Worm (Caenorhabditis elegans) whole organism, L4 larva: ENCODE measurements around the gene T08B6.1.
A peak's percentile ranks its signal among the peaks of the same experiment; 100 is the strongest.

Source experiments
- F44E2.7 ChIP-seq: fragments of 200-800 bp; sonication (Bioruptor generic); IDR thresholded peaks from 2 replicates; pipeline ENCODE4 v2.1.2; 2022; ENCODE audit warnings: missing genetic modification characterization, missing compliant biosample characterization
- R02D3.7 ChIP-seq: fragments of 150-350 bp; sonication (generic microtip); optimal IDR thresholded peaks from 3 replicates; lab custom pipeline; 2014; ENCODE audit warnings: missing biosample characterization, missing genetic modification characterization
- T26A8.4 ChIP-seq: fragments of 200-800 bp; sonication (Bioruptor generic); IDR thresholded peaks from 2 replicates; pipeline ENCODE4 v1.3.6; 2022; ENCODE audit warnings: missing genetic modification characterization, missing compliant biosample characterization
- Y105C5A.15 ChIP-seq: fragments of 200-800 bp; sonication (Bioruptor generic); IDR thresholded peaks from 2 replicates; pipeline ENCODE4 v1.3.6; 2022; ENCODE audit warnings: missing genetic modification characterization, missing compliant biosample characterization
- Y48G9A.11 ChIP-seq: fragments of 200-800 bp; sonication (Bioruptor generic); IDR thresholded peaks from 2 replicates; pipeline ENCODE4 v1.3.6; 2022; ENCODE audit warnings: missing genetic modification reagents, missing genetic modification characterization, missing compliant biosample characterization
- Y5F2A.4 ChIP-seq: fragments of 200-800 bp; sonication (Bioruptor generic); optimal IDR thresholded peaks from 2 replicates; lab custom pipeline; 2018; ENCODE audit warnings: mild to moderate bottlenecking, missing genetic modification characterization, missing compliant biosample characterization
- ZK337.2 ChIP-seq: fragments of 200-800 bp; sonication (Bioruptor generic); IDR thresholded peaks from 2 replicates; pipeline ENCODE4 v1.3.6; 2022; ENCODE audit warnings: missing genetic modification reagents, missing genetic modification characterization, missing compliant biosample characterization
- ZK546.5 ChIP-seq, 2 experiments: sonication (generic microtip); optimal IDR thresholded peaks; 2 replicates each; lab custom pipeline; 2017; ENCODE audit warnings: missing biosample characterization in 2 of 2, missing genetic modification characterization in 2 of 2
- aha-1 ChIP-seq: fragments of 150-350 bp; peaks from one replicate; lab custom pipeline; 2014; ENCODE audit warnings: missing biosample characterization, missing genetic modification characterization
- attf-4 ChIP-seq: sonication (generic microtip); optimal IDR thresholded peaks from 3 replicates; lab custom pipeline; 2017; ENCODE audit warnings: missing biosample characterization, missing genetic modification characterization
- ceh-28 ChIP-seq: fragments of 150-350 bp; optimal IDR thresholded peaks from 2 replicates; lab custom pipeline; 2014; ENCODE audit warnings: missing biosample characterization, missing genetic modification reagents, missing genetic modification characterization
- ceh-32 ChIP-seq: sonication (generic microtip); optimal IDR thresholded peaks from 2 replicates; lab custom pipeline; 2016; ENCODE audit warnings: mild to moderate bottlenecking, missing genetic modification characterization, missing compliant biosample characterization; ENCODE audit not compliant: poor library complexity
- ceh-82 ChIP-seq: sonication (generic microtip); optimal IDR thresholded peaks from 2 replicates; lab custom pipeline; 2017; ENCODE audit warnings: missing biosample characterization, missing genetic modification characterization
- gei-8 ChIP-seq: fragments of 200-800 bp; sonication (Bioruptor generic); optimal IDR thresholded peaks from 2 replicates; lab custom pipeline; 2018; ENCODE audit warnings: mild to moderate bottlenecking, missing genetic modification characterization, missing compliant biosample characterization
- hif-1 ChIP-seq, 2 experiments: sonication (generic microtip); optimal IDR thresholded peaks; 2 replicates each; lab custom pipeline; 2016 to 2017; ENCODE audit warnings: missing compliant biosample characterization in 2 of 2, missing genetic modification characterization in 2 of 2, missing genetic modification reagents in 2 of 2, missing genotype in 2 of 2, mild to moderate bottlenecking in 1 of 2
- jun-1 ChIP-seq: fragments of 150-350 bp; optimal IDR thresholded peaks from 2 replicates; lab custom pipeline; 2014; ENCODE audit warnings: missing biosample characterization, missing genetic modification reagents, missing genetic modification characterization
- lin-1 ChIP-seq: fragments of 200-800 bp; sonication (Bioruptor generic); IDR thresholded peaks from 2 replicates; pipeline ENCODE4 v1.3.6; 2022; ENCODE audit warnings: missing genetic modification reagents, missing genetic modification characterization, missing compliant biosample characterization
- lin-13 ChIP-seq: fragments of 150-350 bp; optimal IDR thresholded peaks from 2 replicates; lab custom pipeline; 2014; ENCODE audit warnings: missing biosample characterization, missing genetic modification reagents, missing genetic modification characterization
- lin-39 ChIP-seq: fragments of 150-350 bp; optimal IDR thresholded peaks from 2 replicates; lab custom pipeline; 2014; ENCODE audit warnings: missing biosample characterization, missing genetic modification reagents, missing genetic modification characterization
- lsy-2 ChIP-seq, 2 experiments: fragments of 150-350 bp in 1 of 2; sonication (generic microtip) in 1 of 2; optimal IDR thresholded peaks; 2 replicates each; lab custom pipeline; 2014 to 2017; ENCODE audit warnings: missing biosample characterization in 2 of 2, missing genetic modification characterization in 2 of 2
- madf-5 ChIP-seq, 2 experiments: fragments of 200-800 bp; sonication (Bioruptor generic); IDR thresholded peaks; 2 replicates each; pipeline ENCODE4 v1.3.6; 2022; ENCODE audit warnings: missing compliant biosample characterization in 2 of 2, missing genetic modification characterization in 2 of 2
- nhr-10 ChIP-seq: fragments of 150-350 bp; optimal IDR thresholded peaks from 2 replicates; lab custom pipeline; 2014; ENCODE audit warnings: missing biosample characterization, missing genetic modification characterization
- nhr-102 ChIP-seq: sonication (generic microtip); optimal IDR thresholded peaks from 2 replicates; lab custom pipeline; 2016; ENCODE audit warnings: mild to moderate bottlenecking, missing genetic modification characterization, moderate library complexity, missing compliant biosample characterization
- nhr-11 ChIP-seq: fragments of 150-350 bp; optimal IDR thresholded peaks from 2 replicates; lab custom pipeline; 2014; ENCODE audit warnings: missing biosample characterization, missing genetic modification characterization
- nhr-28 ChIP-seq: fragments of 150-350 bp; optimal IDR thresholded peaks from 2 replicates; lab custom pipeline; 2014; ENCODE audit warnings: missing biosample characterization, missing genetic modification characterization
- php-3 ChIP-seq: fragments of 200-800 bp; sonication (Bioruptor generic); IDR thresholded peaks from 2 replicates; pipeline ENCODE4 v1.3.6; 2022; ENCODE audit warnings: missing genetic modification reagents, missing genetic modification characterization, missing compliant biosample characterization
- pqm-1 ChIP-seq: sonication (generic microtip); optimal IDR thresholded peaks from 2 replicates; lab custom pipeline; 2017; ENCODE audit warnings: missing biosample characterization, missing genetic modification characterization
- sdz-12 ChIP-seq: fragments of 200-800 bp; sonication (Bioruptor generic); optimal IDR thresholded peaks from 2 replicates; lab custom pipeline; 2018; ENCODE audit warnings: mild to moderate bottlenecking, missing genetic modification characterization, missing compliant biosample characterization
- snpc-4 ChIP-seq: fragments of 150-350 bp; optimal IDR thresholded peaks from 2 replicates; lab custom pipeline; 2014; ENCODE audit warnings: missing biosample characterization, missing genetic modification characterization
- tag-97 ChIP-seq: fragments of 200-800 bp; sonication (Bioruptor generic); IDR thresholded peaks from 2 replicates; pipeline ENCODE4 v1.3.6; 2022; ENCODE audit warnings: missing genetic modification characterization, missing compliant biosample characterization
- tra-1 ChIP-seq: fragments of 200-800 bp; sonication (Bioruptor generic); IDR thresholded peaks from 2 replicates; pipeline ENCODE4 v1.3.6; 2022; ENCODE audit warnings: missing genetic modification reagents, missing genetic modification characterization, missing compliant biosample characterization
- unc-39 ChIP-seq: sonication (generic microtip); optimal IDR thresholded peaks from 2 replicates; lab custom pipeline; 2017; ENCODE audit warnings: missing biosample characterization, missing genetic modification characterization
- unc-62 ChIP-seq, 3 experiments: fragments of 150-350 bp in 1 of 3; sonication (generic microtip); optimal IDR thresholded peaks in 2 of 3; peaks in 1 of 3; 1 replicate in 1 of 3; 2 replicates in 2 of 3; lab custom pipeline; 2014 to 2017; ENCODE audit warnings: missing biosample characterization in 3 of 3, missing genetic modification characterization in 3 of 3, missing genetic modification reagents in 3 of 3, missing genotype in 1 of 3
- vab-7 ChIP-seq: fragments of 200-800 bp; sonication (Bioruptor generic); IDR thresholded peaks from 2 replicates; pipeline ENCODE4 v1.3.6; 2022; ENCODE audit warnings: missing genetic modification reagents, missing genetic modification characterization, missing compliant biosample characterization
- zag-1 ChIP-seq: fragments of 150-350 bp; optimal IDR thresholded peaks from 2 replicates; lab custom pipeline; 2014; ENCODE audit warnings: missing biosample characterization, missing genetic modification characterization
- zfp-3 ChIP-seq: fragments of 200-800 bp; sonication (Bioruptor generic); conservative IDR thresholded peaks from 2 replicates; pipeline ENCODE4 v1.3.6; 2022; ENCODE audit warnings: missing genetic modification reagents, missing genetic modification characterization, missing compliant biosample characterization
- zip-11 ChIP-seq: fragments of 200-800 bp; sonication (Bioruptor generic); IDR thresholded peaks from 2 replicates; pipeline ENCODE4 v1.3.6; 2022; ENCODE audit warnings: missing genetic modification characterization, missing compliant biosample characterization
- ztf-11 ChIP-seq: fragments of 150-350 bp; optimal IDR thresholded peaks from 2 replicates; lab custom pipeline; 2014; ENCODE audit warnings: missing biosample characterization, missing genetic modification characterization

The T08B6.1 gene

ce11 chrIV:4856195-4856594 lies 31.0 kb downstream of the T08B6.1 start, which contains the start of gene Y17G9A.2:
Gene Y17G9A.2, minus strand, starts transcription at chrIV:4856295.
- TF ChIP-seq ceh-32 (tag; lab: Kevin White, UChicago) (no peak), gei-8 (GFP tag; lab: Kevin White, UChicago) (no peak), jun-1 (tag; lab: Kevin White, UChicago) (no peak), lin-39 (tag; lab: Kevin White, UChicago) (no peak), tag-97 (GFP tag; lab: Robert Waterston, UW) (no peak), R02D3.7 (tag; lab: Kevin White, UChicago) (no peak), lin-13 (no peak), nhr-11 (no peak), aha-1 (tag; lab: Kevin White, UChicago) (no peak), tra-1 (no peak), sdz-12 (no peak), ZK337.2 (GFP tag; lab: Robert Waterston, UW) (no peak), ceh-82 (tag; lab: Kevin White, UChicago) (no peak), php-3 (GFP tag; lab: Robert Waterston, UW) (no peak), attf-4 (no peak)

ce11 chrIV:4846793-4847192 lies 40.4 kb downstream of the T08B6.1 start, which contains the start of gene tat-2:
Gene tat-2, minus strand, starts transcription at chrIV:4846893.
- TF ChIP-seq Y5F2A.4 (GFP tag; lab: Kevin White, UChicago) = no peak
- TF ChIP-seq lin-1 (GFP tag; lab: Robert Waterston, UW) = no peak
- no peak for TF ChIP-seq nhr-10 (tag; lab: Kevin White, UChicago)
- no peak for TF ChIP-seq vab-7 (GFP tag; lab: Robert Waterston, UW)
- TF ChIP-seq snpc-4 (tag; lab: Kevin White, UChicago) = no peak
- TF ChIP-seq zag-1 (tag; lab: Kevin White, UChicago) = no peak
- TF ChIP-seq T26A8.4 (GFP tag; lab: Robert Waterston, UW) = no peak
- no peak for TF ChIP-seq F44E2.7 (GFP tag; lab: Robert Waterston, UW)
- TF ChIP-seq nhr-102 = no peak
- no peak for TF ChIP-seq ZK546.5 (tag; optimal IDR thresholded peaks at IDR 0.05; lab: Kevin White, UChicago)
- no peak for TF ChIP-seq unc-39 (tag; lab: Kevin White, UChicago)
- TF ChIP-seq lin-39 (tag; lab: Kevin White, UChicago) = no peak
- TF ChIP-seq lin-13 = no peak
- TF ChIP-seq madf-5 (GFP tag; IDR thresholded peaks at IDR 0.05; lab: Robert Waterston, UW) = no peak

- no peak for TF ChIP-seq Y48G9A.11
- TF ChIP-seq unc-62 (GFP tag; optimal IDR thresholded peaks at IDR 0.05 in 1 of 2; lab: Kevin White, UChicago) = no peak
- no peak for TF ChIP-seq unc-62 (tag; optimal IDR thresholded peaks at IDR 0.05; lab: Kevin White, UChicago)
- peak; percentile 69 for TF ChIP-seq pqm-1
- no peak for TF ChIP-seq zfp-3 (GFP tag; lab: Robert Waterston, UW)
- TF ChIP-seq hif-1 (tag; optimal IDR thresholded peaks at IDR 0.05; lab: Kevin White, UChicago) = no peak
- TF ChIP-seq gei-8 (GFP tag; lab: Kevin White, UChicago) = no peak
- TF ChIP-seq lsy-2 (tag; optimal IDR thresholded peaks at IDR 0.05; lab: Kevin White, UChicago) = no peak
- no peak for TF ChIP-seq ceh-28 (tag; lab: Kevin White, UChicago)
- TF ChIP-seq zip-11 (GFP tag; lab: Robert Waterston, UW) = no peak
- peak; percentile 8 for TF ChIP-seq nhr-28 (tag; lab: Kevin White, UChicago)
- TF ChIP-seq ztf-11 (tag; lab: Kevin White, UChicago) = no peak
- TF ChIP-seq Y105C5A.15 (GFP tag; lab: Robert Waterston, UW) = no peak
These were observed 45.1 kb downstream of the T08B6.1 start for ce11 chrIV:4842030-4842429.
